Worm (Caenorhabditis elegans) whole organism, L4 larva: ENCODE data around the gene ets-5.

ENCODE experiments used
- F49E8.2 ChIP-seq: sonication (generic microtip); optimal IDR thresholded peaks from 2 replicates; lab custom pipeline; 2016; ENCODE audit warnings: missing compliant biosample characterization, mild to moderate bottlenecking, missing genetic modification characterization, borderline replicate concordance
- R02D3.7 ChIP-seq: fragments of 150-350 bp; sonication (generic microtip); optimal IDR thresholded peaks from 3 replicates; lab custom pipeline; 2014; ENCODE audit warnings: missing biosample characterization, missing genetic modification characterization
- ZK546.5 ChIP-seq, 2 experiments: sonication (generic microtip); optimal IDR thresholded peaks; 2 replicates each; lab custom pipeline; 2017; ENCODE audit warnings: missing biosample characterization in 2 of 2, missing genetic modification characterization in 2 of 2
- ceh-82 ChIP-seq: sonication (generic microtip); optimal IDR thresholded peaks from 2 replicates; lab custom pipeline; 2017; ENCODE audit warnings: missing biosample characterization, missing genetic modification characterization
- dmd-9 ChIP-seq: fragments of 200-800 bp; sonication (Bioruptor generic); IDR thresholded peaks from 2 replicates; pipeline ENCODE4 v1.3.6; 2022; ENCODE audit warnings: missing genetic modification reagents, missing genetic modification characterization, missing compliant biosample characterization
- hmg-1.1 ChIP-seq: fragments of 200-800 bp; sonication (Bioruptor generic); IDR thresholded peaks from 2 replicates; pipeline ENCODE4 v1.3.6; 2022; ENCODE audit warnings: missing genetic modification reagents, missing genetic modification characterization, missing compliant biosample characterization
- madf-9 ChIP-seq: fragments of 200-800 bp; sonication (Bioruptor generic); conservative IDR thresholded peaks from 2 replicates; pipeline ENCODE4 v1.3.6; 2022; ENCODE audit warnings: missing genetic modification reagents, missing genetic modification characterization, missing compliant biosample characterization
- nhr-237 ChIP-seq: sonication (generic microtip); optimal IDR thresholded peaks from 2 replicates; lab custom pipeline; 2017; ENCODE audit warnings: missing biosample characterization, missing genetic modification characterization
- nhr-42 ChIP-seq: fragments of 200-800 bp; sonication (Bioruptor generic); IDR thresholded peaks from 2 replicates; pipeline ENCODE4 v1.3.6; 2022; ENCODE audit warnings: missing genetic modification characterization, missing compliant biosample characterization
- nhr-48 ChIP-seq: sonication (generic microtip); optimal IDR thresholded peaks from 2 replicates; lab custom pipeline; 2016; ENCODE audit warnings: mild to moderate bottlenecking, missing genetic modification characterization, missing compliant biosample characterization
- nhr-76 ChIP-seq: fragments of 150-350 bp; optimal IDR thresholded peaks from 2 replicates; lab custom pipeline; 2014; ENCODE audit warnings: missing biosample characterization, missing genetic modification characterization
- set-16 ChIP-seq: fragments of 200-800 bp; sonication (Bioruptor generic); IDR thresholded peaks from 2 replicates; pipeline ENCODE4 v1.3.6; 2022; ENCODE audit warnings: missing genetic modification reagents, missing genetic modification characterization, missing compliant biosample characterization
- unc-39 ChIP-seq: sonication (generic microtip); optimal IDR thresholded peaks from 2 replicates; lab custom pipeline; 2017; ENCODE audit warnings: missing biosample characterization, missing genetic modification characterization
- zag-1 ChIP-seq: fragments of 150-350 bp; optimal IDR thresholded peaks from 2 replicates; lab custom pipeline; 2014; ENCODE audit warnings: missing biosample characterization, missing genetic modification characterization

ce11 chrX:5111894-5112293 lies 27.6 kb upstream of the ets-5 start:
- TF ChIP-seq nhr-237 (no peak), dmd-9 (GFP tag; lab: Robert Waterston, UW) (no peak), nhr-76 (tag; lab: Kevin White, UChicago) (no peak), nhr-48 (tag; lab: Kevin White, UChicago) (no peak), R02D3.7 (tag; lab: Kevin White, UChicago) (no peak), hmg-1.1 (GFP tag; lab: Robert Waterston, UW) (no peak), ZK546.5 (tag; optimal IDR thresholded peaks at IDR 0.05; lab: Kevin White, UChicago) (no peak), nhr-42 (no peak), set-16 (no peak), ceh-82 (no peak), zag-1 (tag; lab: Kevin White, UChicago) (no peak), unc-39 (no peak), madf-9 (no peak), F49E8.2 (tag; lab: Kevin White, UChicago) (no peak)
